Fruit fly (Drosophila melanogaster): Measurements from ENCODE around the gene CtsF.

DNA sequence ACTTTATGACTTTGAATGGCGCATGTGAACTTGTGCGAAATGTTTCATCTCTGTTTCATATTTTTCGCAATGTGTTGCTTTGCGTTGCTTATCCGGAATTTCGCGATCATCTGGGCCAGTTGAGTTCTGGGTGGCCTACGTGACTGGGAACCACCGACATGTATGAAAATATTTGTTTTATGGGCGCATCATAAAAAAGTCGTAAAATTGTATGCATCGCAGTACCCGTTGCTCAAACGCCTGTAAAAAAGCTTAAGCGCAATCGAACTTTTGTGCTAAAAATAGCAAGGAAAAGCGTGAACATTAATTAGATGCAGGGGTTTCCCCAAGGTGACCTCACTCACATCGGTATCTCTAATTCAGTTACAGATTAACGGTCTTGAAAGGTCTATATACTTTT is 14.7 kb upstream of the CtsF start:
- TF ChIP-seq Hr78 (GFP tag; optimal IDR thresholded peaks at IDR 0.05) (no peak), h (GFP tag; optimal IDR thresholded peaks at IDR 0.05) (no peak), N (GFP tag; optimal IDR thresholded peaks at IDR 0.05) (no peak), Abd-B (GFP tag; optimal IDR thresholded peaks at IDR 0.05) (no peak), CG32264 (GFP tag; optimal IDR thresholded peaks at IDR 0.05) (no peak)

Measured in whole organism, wandering third instar larva.